Worm (Caenorhabditis elegans): Measurements from ENCODE around the gene aat-3.

ce11 chrX:2564047-2564446 is 12.0 kb downstream of the aat-3 start, which contains the start of gene dhcr-24:
- TF ChIP-seq tbx-37 (GFP tag; conservative IDR thresholded peaks at IDR 0.05) (no peak), ama-1 (optimal IDR thresholded peaks at IDR 0.05) (no peak), sea-1 (GFP tag; conservative IDR thresholded peaks at IDR 0.05) (no peak), tra-4 (tag; optimal IDR thresholded peaks at IDR 0.05) (no peak), flt-1 (GFP tag; IDR thresholded peaks at IDR 0.05) (no peak), F13C5.2 (tag; optimal IDR thresholded peaks at IDR 0.05) (no peak), ets-7 (tag; optimal IDR thresholded peaks at IDR 0.05) (no peak), scrt-1 (GFP tag; IDR thresholded peaks at IDR 0.05) (no peak)
